Worm (Caenorhabditis elegans) whole organism, L2 larva: ENCODE measurements around the gene dyf-11.

Experiments used
- C34F6.9 ChIP-seq: fragments of 150-350 bp; optimal IDR thresholded peaks from 2 replicates; lab custom pipeline; 2014; ENCODE audit warnings: missing biosample characterization, missing genetic modification characterization
- F13H6.1 ChIP-seq: sonication (generic microtip); optimal IDR thresholded peaks from 2 replicates; lab custom pipeline; 2016; ENCODE audit warnings: missing genetic modification characterization, missing compliant biosample characterization
- R02D3.7 ChIP-seq: fragments of 150-350 bp; optimal IDR thresholded peaks from 2 replicates; lab custom pipeline; 2014; ENCODE audit warnings: missing biosample characterization, missing genetic modification characterization
- alr-1 ChIP-seq: fragments of 150-350 bp; optimal IDR thresholded peaks from 2 replicates; lab custom pipeline; 2014; ENCODE audit warnings: missing biosample characterization, missing genetic modification characterization
- aly-2 ChIP-seq: fragments of 150-350 bp; optimal IDR thresholded peaks from 2 replicates; lab custom pipeline; 2014; ENCODE audit warnings: missing biosample characterization, missing genetic modification characterization
- ama-1 ChIP-seq: fragments of 150-350 bp; optimal IDR thresholded peaks from 2 replicates; lab custom pipeline; 2018; ENCODE audit warnings: inconsistent platforms
- ceh-16 ChIP-seq: fragments of 150-350 bp; optimal IDR thresholded peaks from 2 replicates; lab custom pipeline; 2014; ENCODE audit warnings: missing biosample characterization, missing genetic modification characterization
- ceh-82 ChIP-seq: fragments of 150-350 bp; optimal IDR thresholded peaks from 2 replicates; lab custom pipeline; 2014; ENCODE audit warnings: missing biosample characterization, missing genetic modification characterization
- crh-2 ChIP-seq: sonication (generic microtip); optimal IDR thresholded peaks from 2 replicates; lab custom pipeline; 2017; ENCODE audit warnings: missing biosample characterization, missing genetic modification characterization
- dmd-4 ChIP-seq: sonication (generic microtip); optimal IDR thresholded peaks from 2 replicates; lab custom pipeline; 2017; ENCODE audit warnings: missing biosample characterization, missing genetic modification characterization
- elt-1 ChIP-seq: fragments of 150-350 bp; optimal IDR thresholded peaks from 2 replicates; lab custom pipeline; 2014; ENCODE audit warnings: missing biosample characterization, missing genetic modification characterization
- fos-1 ChIP-seq: fragments of 150-350 bp; optimal IDR thresholded peaks from 2 replicates; lab custom pipeline; 2014; ENCODE audit warnings: missing biosample characterization, missing genetic modification characterization
- gmeb-1 ChIP-seq: fragments of 150-350 bp; optimal IDR thresholded peaks from 2 replicates; lab custom pipeline; 2014; ENCODE audit warnings: missing biosample characterization, missing genetic modification characterization
- lin-13 ChIP-seq: fragments of 150-350 bp; optimal IDR thresholded peaks from 2 replicates; lab custom pipeline; 2014; ENCODE audit warnings: missing biosample characterization, missing genetic modification reagents, missing genetic modification characterization
- lin-39 ChIP-seq: fragments of 150-350 bp; optimal IDR thresholded peaks from 2 replicates; lab custom pipeline; 2014; ENCODE audit warnings: missing biosample characterization, missing genetic modification reagents, missing genetic modification characterization
- lsy-2 ChIP-seq, 2 experiments: fragments of 150-350 bp in 1 of 2; sonication (generic microtip) in 1 of 2; optimal IDR thresholded peaks; 2 replicates each; lab custom pipeline; 2014 to 2017; ENCODE audit warnings: missing biosample characterization in 2 of 2, missing genetic modification characterization in 2 of 2
- mab-5 ChIP-seq: fragments of 150-350 bp; optimal IDR thresholded peaks from 2 replicates; lab custom pipeline; 2014; ENCODE audit warnings: missing biosample characterization, missing genetic modification characterization
- mbf-1 ChIP-seq: sonication (generic microtip); optimal IDR thresholded peaks from 2 replicates; lab custom pipeline; 2017; ENCODE audit warnings: missing biosample characterization, missing genetic modification characterization
- nhr-11 ChIP-seq: fragments of 150-350 bp; optimal IDR thresholded peaks from 2 replicates; lab custom pipeline; 2014; ENCODE audit warnings: missing biosample characterization, missing genetic modification characterization
- nhr-12 ChIP-seq: fragments of 150-350 bp; optimal IDR thresholded peaks from 2 replicates; lab custom pipeline; 2014; ENCODE audit warnings: missing biosample characterization, missing genetic modification characterization
- nhr-129 ChIP-seq: fragments of 150-350 bp; optimal IDR thresholded peaks from 2 replicates; lab custom pipeline; 2014; ENCODE audit warnings: missing biosample characterization, missing genetic modification characterization
- peb-1 ChIP-seq: fragments of 150-350 bp; optimal IDR thresholded peaks from 2 replicates; lab custom pipeline; 2014; ENCODE audit warnings: missing biosample characterization, missing genetic modification characterization
- skn-1 ChIP-seq: sonication (generic microtip); optimal IDR thresholded peaks from 2 replicates; lab custom pipeline; 2017; ENCODE audit warnings: missing biosample characterization, missing genetic modification characterization
- sma-3 ChIP-seq: sonication (generic microtip); optimal IDR thresholded peaks from 2 replicates; lab custom pipeline; 2016; ENCODE audit warnings: missing genetic modification reagents, missing genetic modification characterization, missing compliant biosample characterization
- sma-9 ChIP-seq, 2 experiments: fragments of 150-350 bp in 1 of 2; sonication (generic microtip) in 1 of 2; optimal IDR thresholded peaks; 2 replicates each; lab custom pipeline; 2014 to 2016; ENCODE audit warnings: missing genetic modification characterization in 2 of 2, mild to moderate bottlenecking in 1 of 2, missing biosample characterization in 1 of 2, missing compliant biosample characterization in 1 of 2, missing genetic modification reagents in 1 of 2, moderate library complexity in 1 of 2
- snpc-4 ChIP-seq: fragments of 150-350 bp; optimal IDR thresholded peaks from 2 replicates; lab custom pipeline; 2014; ENCODE audit warnings: missing biosample characterization, missing genetic modification characterization
- unc-55 ChIP-seq: fragments of 150-350 bp; sonication (generic microtip); optimal IDR thresholded peaks from 3 replicates; lab custom pipeline; 2014; ENCODE audit warnings: missing biosample characterization, missing genetic modification reagents, missing genetic modification characterization
- unc-62 ChIP-seq: fragments of 150-350 bp; optimal IDR thresholded peaks from 2 replicates; lab custom pipeline; 2014; ENCODE audit warnings: missing biosample characterization, missing genetic modification reagents, missing genetic modification characterization
- zag-1 ChIP-seq: fragments of 150-350 bp; optimal IDR thresholded peaks from 2 replicates; lab custom pipeline; 2014; ENCODE audit warnings: missing biosample characterization, missing genetic modification characterization
- ztf-1 ChIP-seq: fragments of 200-800 bp; sonication (Bioruptor generic); conservative IDR thresholded peaks from 2 replicates; pipeline ENCODE4 v1.3.6; 2022; ENCODE audit warnings: missing genetic modification characterization, missing compliant biosample characterization
- ztf-11 ChIP-seq: sonication (generic microtip); optimal IDR thresholded peaks from 2 replicates; lab custom pipeline; 2017; ENCODE audit warnings: missing biosample characterization, missing genetic modification characterization
- ztf-4 ChIP-seq: fragments of 150-350 bp; optimal IDR thresholded peaks from 2 replicates; lab custom pipeline; 2014; ENCODE audit warnings: missing biosample characterization, missing genetic modification characterization

The dyf-11 gene

ce11 chrX:806515-806914 lies 43.0 kb downstream of the dyf-11 start (continued):
- TF ChIP-seq ceh-82 = peak; percentile 98
- TF ChIP-seq C34F6.9 (tag; lab: Kevin White, UChicago) = peak; percentile 99
- TF ChIP-seq, all 48 proteins: peak for 41

DNA sequence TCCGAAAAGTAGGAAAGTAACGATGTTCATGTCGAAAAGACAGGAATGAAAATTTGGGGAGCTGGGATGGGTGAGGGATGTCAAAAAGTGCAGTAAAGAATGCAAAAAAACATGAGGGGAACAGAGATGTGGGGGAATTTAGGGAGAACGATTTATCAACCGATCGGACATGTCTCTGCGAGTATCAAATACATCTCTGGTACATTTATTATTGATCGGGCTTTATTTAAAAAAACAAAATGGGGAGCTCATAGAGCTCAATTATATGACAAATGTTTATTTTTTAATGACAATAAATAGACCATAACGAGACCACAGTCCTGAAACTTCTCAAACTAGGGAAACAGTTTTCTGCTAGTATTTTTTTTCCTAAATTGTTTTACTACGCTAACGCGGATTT lies 47.1 kb downstream of the dyf-11 start, which contains the start of gene F25E2.2:
Gene F25E2.2 (minus strand): TSS at position 101 of the 400 bp plus-strand sequence.
- TF ChIP-seq lin-13 (GFP tag; lab: Kevin White, UChicago) (no peak), ztf-11 (tag; lab: Kevin White, UChicago) (no peak), elt-1 (no peak), lsy-2 (tag; optimal IDR thresholded peaks at IDR 0.05; lab: Kevin White, UChicago) (no peak)

DNA sequence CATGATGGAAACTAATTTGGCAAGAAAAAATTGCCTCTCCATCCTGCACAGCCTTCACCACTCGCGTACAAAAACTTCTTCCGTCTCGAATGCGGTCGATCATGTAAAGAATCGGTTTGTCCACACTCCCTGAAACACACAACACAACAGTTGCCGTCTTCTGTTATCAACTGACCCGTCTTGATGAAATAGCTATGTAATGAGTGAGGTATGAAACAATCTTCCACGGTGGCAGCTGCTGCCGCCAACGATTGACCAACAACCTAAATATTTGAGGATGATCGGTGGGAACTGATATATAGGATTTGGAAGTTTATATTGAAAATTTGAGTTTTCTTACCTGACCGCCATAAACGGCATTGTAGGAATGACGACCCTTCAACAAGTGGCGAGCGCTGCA lies 48.7 kb downstream of the dyf-11 start:
- TF ChIP-seq unc-55 (GFP tag; lab: Kevin White, UChicago) (no peak), lsy-2 (tag; optimal IDR thresholded peaks at IDR 0.05; lab: Kevin White, UChicago) (peak in 1 of 2 experiments; percentile 17), ceh-16 (tag; lab: Kevin White, UChicago) (no peak), ceh-82 (no peak), sma-9 (GFP tag; optimal IDR thresholded peaks at IDR 0.05; lab: Kevin White, UChicago) (no peak), sma-9 (tag; optimal IDR thresholded peaks at IDR 0.05; lab: Kevin White, UChicago) (no peak), fos-1 (tag; lab: Kevin White, UChicago) (no peak), ztf-4 (no peak), zag-1 (tag; lab: Kevin White, UChicago) (no peak), nhr-11 (tag; lab: Kevin White, UChicago) (no peak), unc-62 (GFP tag; lab: Kevin White, UChicago) (no peak), nhr-129 (tag; lab: Kevin White, UChicago) (peak; percentile 40), lin-39 (no peak), mab-5 (tag; lab: Kevin White, UChicago) (no peak), crh-2 (tag; lab: Kevin White, UChicago) (no peak), dmd-4 (tag; lab: Kevin White, UChicago) (no peak), ama-1 (lab: Kevin White, UChicago) (no peak), F13H6.1 (tag; lab: Kevin White, UChicago) (peak; percentile 14), R02D3.7 (tag; lab: Kevin White, UChicago) (no peak), ztf-1 (GFP tag; lab: Robert Waterston, UW) (no peak), elt-1 (no peak)
- TF ChIP-seq, all 48 proteins: peak for 3

DNA sequence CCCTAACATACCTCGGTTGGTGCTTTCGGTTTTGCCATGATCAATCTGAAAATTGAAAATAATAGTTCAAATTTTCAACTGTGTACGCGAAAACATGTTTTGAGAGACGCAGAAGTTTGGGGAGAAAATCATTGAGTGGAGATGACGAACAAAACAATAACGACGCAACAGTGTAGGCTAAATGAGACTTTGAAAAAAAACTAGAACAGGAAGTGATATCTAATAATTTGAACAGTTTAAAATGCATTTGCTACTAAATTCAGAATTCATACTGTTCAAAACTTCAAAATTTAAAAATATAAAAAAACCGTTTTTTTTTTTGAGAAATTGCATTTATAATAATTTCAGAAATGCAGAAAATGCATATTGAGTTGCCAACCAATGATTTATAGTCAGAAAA lies 49.5 kb downstream of the dyf-11 start, which contains the start of gene F25E2.3:
Gene F25E2.3 (minus strand): TSS at position 101 of the 400 bp plus-strand sequence.
- TF ChIP-seq elt-1 = no peak
- TF ChIP-seq dmd-4 (tag; lab: Kevin White, UChicago) = no peak
- no peak for TF ChIP-seq skn-1 (tag; lab: Kevin White, UChicago)
- TF ChIP-seq sma-3 (GFP tag; lab: Kevin White, UChicago) = no peak
- no peak for TF ChIP-seq alr-1
- TF ChIP-seq peb-1 = no peak
- no peak for TF ChIP-seq sma-9 (GFP tag; optimal IDR thresholded peaks at IDR 0.05; lab: Kevin White, UChicago)
- TF ChIP-seq sma-9 (tag; optimal IDR thresholded peaks at IDR 0.05; lab: Kevin White, UChicago) = no peak
- no peak for TF ChIP-seq aly-2 (tag; lab: Kevin White, UChicago)
- no peak for TF ChIP-seq C34F6.9 (tag; lab: Kevin White, UChicago)
- TF ChIP-seq ztf-1 (GFP tag; lab: Robert Waterston, UW) = no peak
- TF ChIP-seq fos-1 (tag; lab: Kevin White, UChicago) = no peak
- no peak for TF ChIP-seq lsy-2 (tag; optimal IDR thresholded peaks at IDR 0.05; lab: Kevin White, UChicago)
- no peak for TF ChIP-seq mbf-1 (tag; lab: Kevin White, UChicago)
- TF ChIP-seq nhr-12 (tag; lab: Kevin White, UChicago) = no peak
- TF ChIP-seq ceh-16 (tag; lab: Kevin White, UChicago) = no peak
- TF ChIP-seq ceh-82 = no peak
- no peak for TF ChIP-seq gmeb-1 (tag; lab: Kevin White, UChicago)
- TF ChIP-seq unc-55 (GFP tag; lab: Kevin White, UChicago) = no peak

ce11 chrX:815929-816328 lies 52.4 kb downstream of the dyf-11 start, which contains the start of gene ifd-2:
ifd-2 (minus strand) TSS chrX:815929.
- TF ChIP-seq crh-2 (tag; lab: Kevin White, UChicago) = peak; percentile 42
- TF ChIP-seq snpc-4 (tag; lab: Kevin White, UChicago) = no peak
- TF ChIP-seq gmeb-1 (tag; lab: Kevin White, UChicago) = no peak
- no peak for TF ChIP-seq unc-55 (GFP tag; lab: Kevin White, UChicago)
- TF ChIP-seq fos-1 (tag; lab: Kevin White, UChicago) = peak; percentile 94
